Worm (Caenorhabditis elegans) whole organism, L1 larva: Measurements from ENCODE around the gene Y54F10BM.9.
A peak's percentile ranks its signal among the peaks of the same experiment; 100 is the strongest.

Experiments
- C34B4.2 ChIP-seq: sonication (generic microtip); optimal IDR thresholded peaks from 2 replicates; lab custom pipeline; 2017; ENCODE audit warnings: mild to moderate bottlenecking, missing genetic modification characterization, missing compliant biosample characterization
- aly-2 ChIP-seq: fragments of 150-350 bp; optimal IDR thresholded peaks from 2 replicates; lab custom pipeline; 2014; ENCODE audit warnings: missing biosample characterization, missing genetic modification characterization
- ceh-63 ChIP-seq: fragments of 200-800 bp; sonication (Bioruptor generic); optimal IDR thresholded peaks from 2 replicates; lab custom pipeline; 2018; ENCODE audit warnings: mild to moderate bottlenecking, missing genetic modification characterization, missing compliant biosample characterization
- ceh-8 ChIP-seq: fragments of 200-800 bp; sonication (Bioruptor generic); optimal IDR thresholded peaks from 2 replicates; lab custom pipeline; 2018; ENCODE audit warnings: mild to moderate bottlenecking, missing genetic modification characterization, moderate library complexity, missing compliant biosample characterization
- ceh-88 ChIP-seq: fragments of 200-800 bp; sonication (Bioruptor generic); IDR thresholded peaks from 2 replicates; pipeline ENCODE4 v1.3.6; 2022; ENCODE audit warnings: missing genetic modification characterization, missing compliant biosample characterization
- dpl-1 ChIP-seq, 3 experiments: fragments of 150-350 bp in 2 of 3; sonication (generic microtip) in 1 of 3; optimal IDR thresholded peaks; 2 replicates each; lab custom pipeline; 2014 to 2017; ENCODE audit warnings: missing biosample characterization in 3 of 3, missing genetic modification characterization in 3 of 3, missing genetic modification reagents in 3 of 3
- efl-1 ChIP-seq, 4 experiments: fragments of 150-350 bp; optimal IDR thresholded peaks in 3 of 4; peaks in 1 of 4; 1 replicate in 1 of 4; 2 replicates in 3 of 4; lab custom pipeline; 2014; ENCODE audit warnings: missing biosample characterization in 2 of 4, missing genetic modification characterization in 2 of 4, missing genetic modification reagents in 2 of 4
- egl-27 ChIP-seq, 2 experiments: fragments of 150-350 bp in 1 of 2; sonication (generic microtip); optimal IDR thresholded peaks; 3 replicates each; lab custom pipeline; 2017 to 2018; ENCODE audit warnings: missing biosample characterization in 2 of 2, missing genetic modification characterization in 2 of 2, missing genetic modification reagents in 2 of 2
- elt-2 ChIP-seq: sonication (generic microtip); optimal IDR thresholded peaks from 2 replicates; lab custom pipeline; 2016; ENCODE audit warnings: missing genetic modification characterization, mild to moderate bottlenecking, inconsistent platforms, missing compliant biosample characterization, missing genetic modification reagents
- elt-3 ChIP-seq, 6 experiments: fragments of 150-350 bp in 1 of 6; sonication (generic microtip); optimal IDR thresholded peaks; 2 replicates each; lab custom pipeline; 2017 to 2018; ENCODE audit warnings: missing biosample characterization in 6 of 6, missing genetic modification characterization in 6 of 6, inconsistent platforms in 1 of 6
- ets-5 ChIP-seq: fragments of 200-800 bp; sonication (Bioruptor generic); IDR thresholded peaks from 2 replicates; pipeline ENCODE4 v1.3.6; 2022; ENCODE audit warnings: missing genetic modification characterization, missing compliant biosample characterization
- fkh-10 ChIP-seq: sonication (generic microtip); optimal IDR thresholded peaks from 2 replicates; lab custom pipeline; 2017; ENCODE audit warnings: missing biosample characterization, missing genetic modification reagents, missing genetic modification characterization
- fkh-4 ChIP-seq: sonication (generic microtip); optimal IDR thresholded peaks from 2 replicates; lab custom pipeline; 2016; ENCODE audit warnings: missing compliant biosample characterization, missing genetic modification characterization, borderline replicate concordance
- hlh-17 ChIP-seq: fragments of 200-800 bp; sonication (Bioruptor generic); optimal IDR thresholded peaks from 2 replicates; lab custom pipeline; 2018; ENCODE audit warnings: missing genetic modification characterization, mild to moderate bottlenecking, missing compliant biosample characterization, moderate library complexity, borderline replicate concordance
- irx-1 ChIP-seq: sonication (generic microtip); optimal IDR thresholded peaks from 2 replicates; lab custom pipeline; 2016; ENCODE audit warnings: missing genetic modification characterization, missing compliant biosample characterization
- isw-1 ChIP-seq: fragments of 200-800 bp; sonication (Bioruptor generic); IDR thresholded peaks from 2 replicates; pipeline ENCODE4 v1.3.6; 2022; ENCODE audit warnings: missing genetic modification characterization, missing compliant biosample characterization
- lin-35 ChIP-seq, 2 experiments: fragments of 150-350 bp; optimal IDR thresholded peaks; 2 replicates each; lab custom pipeline; 2014; ENCODE audit warnings: missing biosample characterization in 2 of 2, missing genetic modification characterization in 2 of 2, missing genetic modification reagents in 2 of 2
- lin-39 ChIP-seq: fragments of 150-350 bp; optimal IDR thresholded peaks from 2 replicates; lab custom pipeline; 2014; ENCODE audit warnings: missing biosample characterization, missing genetic modification reagents, missing genetic modification characterization
- lsy-2 ChIP-seq, 2 experiments: fragments of 150-350 bp; optimal IDR thresholded peaks; 2 replicates each; lab custom pipeline; 2014; ENCODE audit warnings: missing biosample characterization in 2 of 2, missing genetic modification characterization in 2 of 2
- mab-9 ChIP-seq: fragments of 200-800 bp; sonication (Bioruptor generic); IDR thresholded peaks from 2 replicates; pipeline ENCODE4 v1.3.6; 2022; ENCODE audit warnings: missing genetic modification reagents, missing genetic modification characterization, missing compliant biosample characterization
- nhr-71 ChIP-seq: sonication (generic microtip); optimal IDR thresholded peaks from 2 replicates; lab custom pipeline; 2016; ENCODE audit warnings: mild to moderate bottlenecking, missing genetic modification characterization, moderate library complexity, missing compliant biosample characterization
- nhr-77 ChIP-seq: fragments of 150-350 bp; optimal IDR thresholded peaks from 2 replicates; lab custom pipeline; 2014; ENCODE audit warnings: missing biosample characterization, missing genetic modification characterization
- nhr-85 ChIP-seq: sonication (generic microtip); peaks from one replicate; lab custom pipeline; 2016; ENCODE audit warnings: missing genetic modification characterization, inconsistent platforms, missing compliant biosample characterization
- nhr-90 ChIP-seq: sonication (generic microtip); optimal IDR thresholded peaks from 2 replicates; lab custom pipeline; 2016; ENCODE audit warnings: mild to moderate bottlenecking, missing genetic modification characterization, missing compliant biosample characterization; ENCODE audit not compliant: poor library complexity
- pqm-1 ChIP-seq: sonication (generic microtip); optimal IDR thresholded peaks from 3 replicates; lab custom pipeline; 2017; ENCODE audit warnings: missing biosample characterization, missing genetic modification characterization
- rnt-1 ChIP-seq: sonication (generic microtip); optimal IDR thresholded peaks from 2 replicates; lab custom pipeline; 2016; ENCODE audit warnings: mild to moderate bottlenecking, missing genetic modification characterization, moderate library complexity, missing compliant biosample characterization
- snpc-4 ChIP-seq: fragments of 150-350 bp; optimal IDR thresholded peaks from 2 replicates; lab custom pipeline; 2014; ENCODE audit warnings: missing biosample characterization, missing genetic modification characterization
- snu-23 ChIP-seq: sonication (generic microtip); optimal IDR thresholded peaks from 2 replicates; lab custom pipeline; 2016; ENCODE audit warnings: missing genetic modification characterization, missing compliant biosample characterization
- unc-130 ChIP-seq: fragments of 150-350 bp; optimal IDR thresholded peaks from 2 replicates; lab custom pipeline; 2017; ENCODE audit warnings: missing biosample characterization, missing genetic modification characterization, inconsistent platforms
- unc-30 ChIP-seq: sonication (generic microtip); optimal IDR thresholded peaks from 2 replicates; lab custom pipeline; 2017; ENCODE audit warnings: missing biosample characterization, missing genetic modification characterization
- unc-62 ChIP-seq: fragments of 150-350 bp; optimal IDR thresholded peaks from 2 replicates; lab custom pipeline; 2014; ENCODE audit warnings: missing biosample characterization, missing genetic modification reagents, missing genetic modification characterization
- unc-86 ChIP-seq: sonication (generic microtip); optimal IDR thresholded peaks from 2 replicates; lab custom pipeline; 2016; ENCODE audit warnings: missing genetic modification characterization, missing compliant biosample characterization
- zag-1 ChIP-seq: fragments of 150-350 bp; optimal IDR thresholded peaks from 2 replicates; lab custom pipeline; 2014; ENCODE audit warnings: missing biosample characterization, missing genetic modification characterization

The Y54F10BM.9 gene

ce11 chrIII:2279457-2279856, 25.3 kb downstream of the Y54F10BM.9 start, which contains the start of gene Y54F10BM.23:
TSS of gene Y54F10BM.23 (minus strand) at chrIII:2279557.
- TF ChIP-seq snpc-4 (no peak), lsy-2 (tag; optimal IDR thresholded peaks at IDR 0.05; lab: Kevin White, UChicago) (no peak), unc-30 (no peak), nhr-85 (tag; lab: Kevin White, UChicago) (no peak), unc-130 (tag; lab: Kevin White, UChicago) (no peak), hlh-17 (GFP tag; lab: Kevin White, UChicago) (no peak), ets-5 (no peak), elt-3 (tag; optimal IDR thresholded peaks at IDR 0.05; lab: Kevin White, UChicago) (no peak), lin-39 (no peak), nhr-90 (tag; lab: Kevin White, UChicago) (no peak), ceh-88 (no peak), fkh-10 (no peak), aly-2 (no peak), C34B4.2 (no peak), isw-1 (no peak), snu-23 (GFP tag; lab: Kevin White, UChicago) (no peak), zag-1 (tag; lab: Kevin White, UChicago) (no peak)

- TF ChIP-seq ceh-63 (GFP tag; lab: Kevin White, UChicago), result no peak
- TF ChIP-seq elt-3 (tag; optimal IDR thresholded peaks at IDR 0.05; lab: Kevin White, UChicago), result peak in 1 of 6 experiments; percentile 40
- TF ChIP-seq, all 84 proteins: peak for 1
These were observed 27.9 kb downstream of the Y54F10BM.9 start, which contains the start of gene Y54F10BM.21 for ce11 chrIII:2276842-2277241. TSS of gene Y54F10BM.21 (plus strand) at chrIII:2277142.

ce11 chrIII:2272732-2273131, 32.0 kb downstream of the Y54F10BM.9 start, which contains the start of gene fbxa-39:
TSS of gene fbxa-39 (plus strand) at chrIII:2273032.
- TF ChIP-seq nhr-71 (tag; lab: Kevin White, UChicago) (no peak), nhr-77 (no peak), egl-27 (tag; optimal IDR thresholded peaks at IDR 0.05; lab: Kevin White, UChicago) (no peak), unc-86 (no peak), mab-9 (GFP tag; lab: Robert Waterston, UW) (no peak), snu-23 (GFP tag; lab: Kevin White, UChicago) (no peak), irx-1 (no peak), dpl-1 (GFP tag; optimal IDR thresholded peaks at IDR 0.05; lab: Kevin White, UChicago) (no peak), rnt-1 (tag; lab: Kevin White, UChicago) (no peak), zag-1 (tag; lab: Kevin White, UChicago) (no peak)

DNA sequence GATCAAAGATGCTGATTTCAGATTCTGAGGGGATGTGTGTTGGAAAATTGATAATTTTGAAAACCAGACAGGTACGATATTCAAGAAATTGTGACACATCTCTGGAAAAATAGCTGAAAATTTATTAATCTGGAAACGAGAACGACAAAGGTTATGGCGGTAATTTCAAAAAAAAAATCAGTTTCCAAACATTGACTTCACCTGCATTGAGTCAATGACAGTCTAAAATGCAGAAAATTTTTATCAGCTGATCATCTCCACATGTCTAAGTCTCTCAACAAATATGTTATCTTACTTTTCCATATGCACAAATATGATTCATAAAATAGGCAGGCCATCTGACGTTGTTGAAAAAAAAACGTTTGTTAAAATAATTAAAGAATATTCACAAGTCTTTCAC, 32.7 kb downstream of the Y54F10BM.9 start, which contains the start of gene fbxa-48:
Gene fbxa-48 (minus strand): TSS at position 101 of the 400 bp plus-strand sequence.
- TF ChIP-seq lin-35 (GFP tag; optimal IDR thresholded peaks at IDR 0.05; lab: Kevin White, UChicago) (peak in 1 of 2 experiments; percentile 13), efl-1 (optimal IDR thresholded peaks at IDR 0.05; lab: Kevin White, UChicago) (no peak), efl-1 (GFP tag; optimal IDR thresholded peaks at IDR 0.05 in 1 of 2; lab: Kevin White, UChicago) (peak in 1 of 2 experiments; percentile 75), ceh-8 (GFP tag; lab: Kevin White, UChicago) (no peak)

DNA sequence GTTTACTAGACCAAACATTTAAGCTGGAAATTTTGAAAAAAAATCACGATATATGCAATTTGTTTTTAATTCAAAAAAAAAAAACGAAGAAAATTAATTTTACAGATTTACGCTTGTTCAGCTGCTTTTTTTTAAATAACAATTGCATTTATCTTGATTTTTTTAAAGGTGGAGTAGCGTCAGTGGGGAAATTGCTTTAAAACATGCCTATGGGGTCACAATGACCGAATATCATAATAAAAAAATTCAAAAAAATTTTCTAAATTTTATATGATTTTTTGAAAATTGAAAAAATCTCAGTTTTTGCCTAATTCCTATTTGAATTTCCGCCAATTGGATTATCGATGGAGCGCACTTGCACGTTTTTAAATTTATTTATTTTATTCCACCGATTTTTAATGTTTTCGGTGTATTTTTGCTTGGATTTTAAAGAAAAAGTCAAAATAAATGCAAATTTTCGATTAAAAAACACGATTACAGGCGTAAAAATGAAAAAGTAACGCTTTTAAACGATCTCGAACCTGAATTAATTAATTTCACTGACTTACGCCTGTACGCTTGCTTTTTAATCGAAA, 33.6 kb downstream of the Y54F10BM.9 start:
- peak in 1 of 2 experiments; percentile 50 for TF ChIP-seq efl-1 (optimal IDR thresholded peaks at IDR 0.05; lab: Kevin White, UChicago)
- peak; percentile 32 to 93 for TF ChIP-seq efl-1 (GFP tag; optimal IDR thresholded peaks at IDR 0.05 in 1 of 2; lab: Kevin White, UChicago)
- peak in 1 of 3 experiments; percentile 3 for TF ChIP-seq dpl-1 (GFP tag; optimal IDR thresholded peaks at IDR 0.05; lab: Kevin White, UChicago)

DNA sequence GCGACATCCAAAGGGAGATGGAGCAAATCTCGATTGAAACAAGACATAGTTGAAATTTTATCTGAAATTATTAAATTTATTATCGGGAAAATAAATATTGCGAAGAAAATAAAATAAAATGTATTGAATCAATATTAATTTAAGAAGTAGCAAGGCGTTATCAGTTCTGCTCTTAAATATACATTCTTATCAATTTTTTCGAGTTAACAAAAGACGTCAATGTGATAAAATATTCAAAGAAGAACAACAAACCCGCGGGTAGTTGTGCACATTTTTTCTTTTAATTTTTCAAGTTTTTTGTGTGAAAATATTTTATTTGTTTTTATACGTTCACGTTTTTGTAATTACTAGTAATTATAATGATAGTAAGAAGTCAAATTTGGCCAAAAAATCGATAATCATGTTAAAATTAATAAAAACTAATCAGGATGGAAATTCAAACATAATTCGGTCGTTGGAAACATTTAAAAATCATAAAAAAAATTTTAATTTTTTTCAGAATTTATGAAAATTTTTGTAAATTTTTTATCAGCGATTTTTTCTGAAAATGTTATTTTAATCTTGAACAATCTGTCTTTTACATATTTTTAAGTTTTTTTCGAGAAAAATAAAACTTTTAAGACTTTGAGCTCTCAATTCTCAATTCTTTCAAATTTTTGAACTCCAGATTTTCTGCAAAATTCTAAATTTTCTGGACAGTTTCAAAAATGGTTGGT, 38.6 kb downstream of the Y54F10BM.9 start, which contains the start of gene fbxa-9:
Gene fbxa-9 (plus strand): TSS at position 666 of the 716 bp plus-strand sequence.
- no peak for TF ChIP-seq fkh-4 (tag; lab: Kevin White, UChicago)
- no peak for TF ChIP-seq unc-62
- no peak for TF ChIP-seq lin-35 (GFP tag; optimal IDR thresholded peaks at IDR 0.05; lab: Kevin White, UChicago)
- TF ChIP-seq pqm-1, result peak; percentile 16
- peak; percentile 76 for TF ChIP-seq elt-2 (tag; lab: Kevin White, UChicago)
- no peak for TF ChIP-seq snpc-4
